Fruit fly (Drosophila melanogaster): ENCODE data around the gene CG32856.

Gene CG32856

dm6 chr3R:15994573-15994869, 29.4 kb upstream of the CG32856 start:
- peak; percentile 15 for TF ChIP-seq Eip78C (GFP tag)
- TF ChIP-seq net (GFP tag; optimal IDR thresholded peaks at IDR 0.05): no peak
- TF ChIP-seq CG3919 (GFP tag; optimal IDR thresholded peaks at IDR 0.05): peak; percentile 2

dm6 chr3R:15993815-15994572, 28.8 kb upstream of the CG32856 start:
- TF ChIP-seq fd59A (GFP tag; optimal IDR thresholded peaks at IDR 0.05) (no peak), Hr38 (GFP tag; optimal IDR thresholded peaks at IDR 0.05) (no peak), Met (GFP tag; optimal IDR thresholded peaks at IDR 0.05) (no peak), salr (GFP tag; optimal IDR thresholded peaks at IDR 0.05) (no peak), acj6 (GFP tag; optimal IDR thresholded peaks at IDR 0.05) (no peak), fd85E (GFP tag; optimal IDR thresholded peaks at IDR 0.05) (no peak), CG7368 (GFP tag; optimal IDR thresholded peaks at IDR 0.05) (no peak), Gug (GFP tag; IDR thresholded peaks at IDR 0.05) (0 out of 2 replicates have a peak, but pooled peaks have one; percentile 13), CG6163 (GFP tag; IDR thresholded peaks at IDR 0.05) (0 out of 3 replicates have a peak, but pooled peaks have one; percentile 8), CG11762 (GFP tag; optimal IDR thresholded peaks at IDR 0.05; ENCODE audit: insufficient read depth) (no peak), CG6808 (GFP tag; optimal IDR thresholded peaks at IDR 0.05) (no peak), CG32006 (GFP tag; optimal IDR thresholded peaks at IDR 0.05) (peak; percentile 17), CG8632 (GFP tag; optimal IDR thresholded peaks at IDR 0.05) (no peak), CG6276 (GFP tag; optimal IDR thresholded peaks at IDR 0.05) (peak; percentile 18), svp (GFP tag) (peak; percentile 95), Eip93F (GFP tag; optimal IDR thresholded peaks at IDR 0.05) (no peak), Hr39 (GFP tag; optimal IDR thresholded peaks at IDR 0.05) (no peak), eg (GFP tag; IDR thresholded peaks at IDR 0.05) (peak; percentile 45; the same call in 2 of the 3 replicates), CG10669 (GFP tag; optimal IDR thresholded peaks at IDR 0.05) (no peak)

dm6 chr3R:15993139-15993804, 28.1 kb upstream of the CG32856 start:
- TF ChIP-seq Sox14 (GFP tag; optimal IDR thresholded peaks at IDR 0.05): peak; percentile 36
- TF ChIP-seq CG8319 (GFP tag; optimal IDR thresholded peaks at IDR 0.05): no peak
- no peak for TF ChIP-seq Ets21C (GFP tag; optimal IDR thresholded peaks at IDR 0.05)
- no peak for TF ChIP-seq pdm3 (GFP tag; optimal IDR thresholded peaks at IDR 0.05)
- peak; percentile 66; the same call in 2 of the 3 replicates for TF ChIP-seq CG6163 (GFP tag; IDR thresholded peaks at IDR 0.05)
- TF ChIP-seq CG7368 (GFP tag; optimal IDR thresholded peaks at IDR 0.05): no peak
- peak; percentile 3 for TF ChIP-seq CG3032 (tag; optimal IDR thresholded peaks at IDR 0.05)
- TF ChIP-seq fd59A (GFP tag; optimal IDR thresholded peaks at IDR 0.05): no peak
- no peak for TF ChIP-seq CG9139 (GFP tag; optimal IDR thresholded peaks at IDR 0.05)
- TF ChIP-seq Hr38 (GFP tag; optimal IDR thresholded peaks at IDR 0.05): no peak
- no peak for TF ChIP-seq Hr4 (GFP tag; optimal IDR thresholded peaks at IDR 0.05)
- TF ChIP-seq CG8119 (GFP tag; IDR thresholded peaks at IDR 0.05): peak; percentile 52; the same call in 1 of the 3 replicates
- no peak for TF ChIP-seq CG16779 (tag; optimal IDR thresholded peaks at IDR 0.05)
- peak; percentile 41 for TF ChIP-seq CG3919 (GFP tag; optimal IDR thresholded peaks at IDR 0.05)
- TF ChIP-seq Eip93F (GFP tag; optimal IDR thresholded peaks at IDR 0.05): no peak
- no peak for TF ChIP-seq spab (GFP tag; optimal IDR thresholded peaks at IDR 0.05)
- no peak for TF ChIP-seq CG31627 (GFP tag; optimal IDR thresholded peaks at IDR 0.05)
- peak; percentile 29 for TF ChIP-seq Ets96B (tag; optimal IDR thresholded peaks at IDR 0.05)
- no peak for TF ChIP-seq CG32006 (GFP tag; optimal IDR thresholded peaks at IDR 0.05)
- TF ChIP-seq CG6808 (GFP tag; optimal IDR thresholded peaks at IDR 0.05): no peak
- no peak for TF ChIP-seq ss (GFP tag; optimal IDR thresholded peaks at IDR 0.05)
- TF ChIP-seq lz (GFP tag; optimal IDR thresholded peaks at IDR 0.05): no peak
- no peak for TF ChIP-seq CG11902 (GFP tag; optimal IDR thresholded peaks at IDR 0.05)
- no peak for TF ChIP-seq vri (GFP tag; optimal IDR thresholded peaks at IDR 0.05)
- TF ChIP-seq CG11294 (GFP tag; IDR thresholded peaks at IDR 0.05): no peak
- no peak for TF ChIP-seq CG4318 (GFP tag; optimal IDR thresholded peaks at IDR 0.05)
- TF ChIP-seq eg (GFP tag; IDR thresholded peaks at IDR 0.05): peak; percentile 71
- TF ChIP-seq fd85E (GFP tag; optimal IDR thresholded peaks at IDR 0.05): no peak
- TF ChIP-seq CG15336 (GFP tag; IDR thresholded peaks at IDR 0.05): peak; percentile 60
- TF ChIP-seq Hr39 (GFP tag; optimal IDR thresholded peaks at IDR 0.05): no peak
- TF ChIP-seq OdsH (GFP tag; optimal IDR thresholded peaks at IDR 0.05): no peak
- no peak for TF ChIP-seq CG6792 (GFP tag; optimal IDR thresholded peaks at IDR 0.05)
- no peak for TF ChIP-seq Eip75B (GFP tag; optimal IDR thresholded peaks at IDR 0.05)
- no peak for TF ChIP-seq CG10669 (GFP tag; optimal IDR thresholded peaks at IDR 0.05)
- TF ChIP-seq acj6 (GFP tag; optimal IDR thresholded peaks at IDR 0.05): no peak
- no peak for TF ChIP-seq Sox15 (GFP tag; optimal IDR thresholded peaks at IDR 0.05)
